Fruit fly (Drosophila melanogaster) whole organism, embryonic: ENCODE data around the gene CG1622.

ENCODE experiments used
- CG10147 ChIP-seq: fragments of 200-800 bp; sonication (Bioruptor generic); optimal IDR thresholded peaks from 2 replicates; lab custom pipeline; 2019; ENCODE audit warnings: missing biosample characterization, mild to moderate bottlenecking, missing genetic modification characterization, moderate library complexity
- CG10654 ChIP-seq: fragments of 200-800 bp; sonication (Bioruptor generic); optimal IDR thresholded peaks from 2 replicates; lab custom pipeline; 2016; ENCODE audit warnings: missing biosample characterization, missing genetic modification characterization
- CG11456 ChIP-seq: fragments of 200-800 bp; sonication (Bioruptor generic); IDR thresholded peaks from 3 replicates; pipeline ENCODE4 v1.3.6; 2022; ENCODE audit warnings: missing biosample characterization, missing genetic modification characterization
- CG12104 ChIP-seq: fragments of 200-800 bp; sonication (Bioruptor generic); optimal IDR thresholded peaks from 3 replicates; lab custom pipeline; 2016; ENCODE audit warnings: missing biosample characterization, missing genetic modification characterization
- CG1233 ChIP-seq: fragments of 200-800 bp; sonication (Bioruptor generic); optimal IDR thresholded peaks from 4 replicates; lab custom pipeline; 2018; ENCODE audit warnings: missing biosample characterization, mild to moderate bottlenecking, missing genetic modification characterization
- CG12769 ChIP-seq: fragments of 200-800 bp; sonication (Bioruptor generic); optimal IDR thresholded peaks from 2 replicates; lab custom pipeline; 2019; ENCODE audit warnings: missing biosample characterization, mild to moderate bottlenecking, missing genetic modification characterization, moderate library complexity
- CG14050 ChIP-seq: fragments of 200-800 bp; sonication (Bioruptor generic); IDR thresholded peaks from 3 replicates; pipeline ENCODE4 v1.3.6; 2022; ENCODE audit warnings: missing biosample characterization, missing genetic modification characterization
- CG14667 ChIP-seq: fragments of 200-800 bp; sonication (Bioruptor generic); IDR thresholded peaks from 2 replicates; pipeline ENCODE4 v1.3.6; 2022; ENCODE audit warnings: missing biosample characterization, missing genetic modification characterization
- CG15073 ChIP-seq: fragments of 200-800 bp; sonication (Bioruptor generic); optimal IDR thresholded peaks from 2 replicates; lab custom pipeline; 2016; ENCODE audit warnings: missing biosample characterization, missing genetic modification characterization
- CG15269 ChIP-seq: fragments of 200-800 bp; sonication (Bioruptor generic); optimal IDR thresholded peaks from 2 replicates; lab custom pipeline; 2018; ENCODE audit warnings: missing biosample characterization, mild to moderate bottlenecking, missing genetic modification characterization, moderate library complexity
- CG15479 ChIP-seq: fragments of 200-800 bp; sonication (Bioruptor generic); optimal IDR thresholded peaks from 3 replicates; lab custom pipeline; 2019; ENCODE audit warnings: missing biosample characterization, mild to moderate bottlenecking, missing genetic modification characterization, moderate library complexity
- CG15514 ChIP-seq: fragments of 200-800 bp; sonication (Bioruptor generic); optimal IDR thresholded peaks from 3 replicates; lab custom pipeline; 2017; ENCODE audit warnings: missing biosample characterization, missing genetic modification characterization, mild to moderate bottlenecking, moderate library complexity, missing genetic modification reagents
- CG17361 ChIP-seq: fragments of 200-800 bp; sonication (Bioruptor generic); IDR thresholded peaks from 3 replicates; pipeline ENCODE4 v1.3.6; 2022; ENCODE audit warnings: missing biosample characterization, missing genetic modification characterization
- CG17385 ChIP-seq: fragments of 200-800 bp; sonication (Bioruptor generic); optimal IDR thresholded peaks from 3 replicates; lab custom pipeline; 2018; ENCODE audit warnings: missing biosample characterization, mild to moderate bottlenecking, missing genetic modification characterization
- CG31441 ChIP-seq: fragments of 200-800 bp; sonication (Bioruptor generic); IDR thresholded peaks from 2 replicates; pipeline ENCODE4 v1.3.6; 2022; ENCODE audit warnings: missing biosample characterization, missing genetic modification characterization
- CG3163 ChIP-seq: fragments of 200-800 bp; sonication (Bioruptor generic); optimal IDR thresholded peaks from 3 replicates; lab custom pipeline; 2016; ENCODE audit warnings: missing biosample characterization, missing genetic modification characterization
- CG4424 ChIP-seq: fragments of 200-800 bp; sonication (Bioruptor generic); optimal IDR thresholded peaks from 3 replicates; lab custom pipeline; 2016; ENCODE audit warnings: missing biosample characterization, missing genetic modification characterization
- CG6683 ChIP-seq: fragments of 200-800 bp; sonication (Bioruptor generic); optimal IDR thresholded peaks from 2 replicates; lab custom pipeline; 2017; ENCODE audit warnings: missing biosample characterization, mild to moderate bottlenecking, missing genetic modification characterization, missing genetic modification reagents
- CG7372 ChIP-seq: fragments of 200-800 bp; sonication (Bioruptor generic); IDR thresholded peaks from 2 replicates; pipeline ENCODE4 v1.3.6; 2022; ENCODE audit warnings: missing biosample characterization, missing genetic modification characterization
- CG8924 ChIP-seq: fragments of 200-800 bp; optimal IDR thresholded peaks from 3 replicates; lab custom pipeline; 2019; ENCODE audit warnings: missing biosample characterization, mild to moderate bottlenecking, missing genetic modification characterization, moderate library complexity
- CG9817 ChIP-seq: fragments of 200-800 bp; sonication (Bioruptor generic); optimal IDR thresholded peaks from 2 replicates; lab custom pipeline; 2018; ENCODE audit warnings: missing biosample characterization, mild to moderate bottlenecking, missing genetic modification characterization, moderate library complexity
- Gug ChIP-seq: fragments of 200-800 bp; sonication (Bioruptor generic); IDR thresholded peaks from 4 replicates; pipeline ENCODE4 v1.3.6; 2022; ENCODE audit warnings: missing biosample characterization, missing genetic modification characterization
- HLH3B ChIP-seq: fragments of 200-800 bp; sonication (Bioruptor generic); IDR thresholded peaks from 2 replicates; pipeline ENCODE4 v1.3.6; 2022; ENCODE audit warnings: missing biosample characterization, missing genetic modification characterization
- HLH54F ChIP-seq: fragments of 200-800 bp; sonication (Bioruptor generic); optimal IDR thresholded peaks from 3 replicates; lab custom pipeline; 2016; ENCODE audit warnings: missing biosample characterization, missing genetic modification characterization
- HLHmδ ChIP-seq: fragments of 200-800 bp; sonication (Bioruptor generic); optimal IDR thresholded peaks from 2 replicates; lab custom pipeline; 2018; ENCODE audit warnings: missing biosample characterization, mild to moderate bottlenecking, missing genetic modification characterization, moderate library complexity
- Hey ChIP-seq: fragments of 200-800 bp; sonication (Bioruptor generic); optimal IDR thresholded peaks from 3 replicates; lab custom pipeline; 2018; ENCODE audit warnings: missing biosample characterization, mild to moderate bottlenecking, missing genetic modification characterization
- HmgD ChIP-seq: fragments of 200-800 bp; sonication (Bioruptor generic); optimal IDR thresholded peaks from 3 replicates; lab custom pipeline; 2016; ENCODE audit warnings: missing biosample characterization, missing genetic modification characterization
- Lhr ChIP-seq: fragments of 200-800 bp; sonication (Bioruptor generic); optimal IDR thresholded peaks from 3 replicates; lab custom pipeline; 2017; ENCODE audit warnings: mild to moderate bottlenecking, missing biosample characterization, missing genetic modification reagents, missing genetic modification characterization
- Poxn ChIP-seq: fragments of 200-800 bp; sonication (Bioruptor generic); IDR thresholded peaks from 2 replicates; pipeline ENCODE4 v1.3.6; 2022; ENCODE audit warnings: missing biosample characterization, missing genetic modification characterization
- Sox102F ChIP-seq: fragments of 200-800 bp; sonication (Bioruptor generic); optimal IDR thresholded peaks from 2 replicates; lab custom pipeline; 2018; ENCODE audit warnings: missing biosample characterization, mild to moderate bottlenecking, missing genetic modification characterization, moderate library complexity
- croc ChIP-seq: fragments of 200-800 bp; sonication (Bioruptor generic); conservative IDR thresholded peaks from 3 replicates; pipeline ENCODE4 v1.3.6; 2022; ENCODE audit warnings: missing biosample characterization, missing genetic modification characterization
- dpn ChIP-seq, 2 experiments: fragments of 200-800 bp; sonication (Bioruptor generic); optimal IDR thresholded peaks; 3 replicates each; lab custom pipeline; 2016; ENCODE audit warnings: missing biosample characterization in 2 of 2, missing genetic modification characterization in 2 of 2
- gcm2 ChIP-seq: fragments of 200-800 bp; sonication (Bioruptor generic); optimal IDR thresholded peaks from 2 replicates; lab custom pipeline; 2016; ENCODE audit warnings: missing biosample characterization, missing genetic modification characterization
- grau ChIP-seq: fragments of 200-800 bp; optimal IDR thresholded peaks from 3 replicates; lab custom pipeline; 2019; ENCODE audit warnings: missing biosample characterization, mild to moderate bottlenecking, missing genetic modification characterization, moderate library complexity
- grn ChIP-seq: fragments of 200-800 bp; sonication (Bioruptor generic); optimal IDR thresholded peaks from 3 replicates; lab custom pipeline; 2017; ENCODE audit warnings: missing biosample characterization, missing genetic modification characterization
- ham ChIP-seq: fragments of 200-800 bp; sonication (Bioruptor generic); IDR thresholded peaks from 2 replicates; pipeline ENCODE4 v1.3.6; 2022; ENCODE audit warnings: missing biosample characterization, missing genetic modification characterization
- her ChIP-seq: fragments of 200-800 bp; sonication (Bioruptor generic); optimal IDR thresholded peaks from 2 replicates; lab custom pipeline; 2016; ENCODE audit warnings: missing biosample characterization, missing genetic modification characterization
- lilli ChIP-seq: fragments of 200-800 bp; sonication (Bioruptor generic); optimal IDR thresholded peaks from 3 replicates; lab custom pipeline; 2016; ENCODE audit warnings: missing biosample characterization, missing genetic modification characterization
- pfk ChIP-seq: fragments of 200-800 bp; sonication (Bioruptor generic); optimal IDR thresholded peaks from 2 replicates; lab custom pipeline; 2018; ENCODE audit warnings: missing biosample characterization, mild to moderate bottlenecking, missing genetic modification characterization, moderate library complexity
- salm ChIP-seq: fragments of 200-800 bp; sonication (Bioruptor generic); optimal IDR thresholded peaks from 2 replicates; lab custom pipeline; 2018; ENCODE audit warnings: missing biosample characterization, mild to moderate bottlenecking, missing genetic modification characterization
- sc ChIP-seq, 3 experiments: fragments of >200 bp in 2 of 3; fragments of 200-800 bp in 1 of 3; sonication (Bioruptor generic) in 1 of 3; optimal IDR thresholded peaks; 2 replicates in 2 of 3; 3 replicates in 1 of 3; lab custom pipeline; 2017; ENCODE audit warnings: mild to moderate bottlenecking in 1 of 3, missing biosample characterization in 1 of 3, missing genetic modification characterization in 1 of 3, missing genetic modification reagents in 1 of 3
- seq ChIP-seq: fragments of 200-800 bp; sonication (Bioruptor generic); IDR thresholded peaks from 2 replicates; pipeline ENCODE4 v1.3.6; 2022; ENCODE audit warnings: missing biosample characterization, missing genetic modification characterization
- shn ChIP-seq: fragments of 200-800 bp; sonication (Bioruptor generic); optimal IDR thresholded peaks from 3 replicates; lab custom pipeline; 2016; ENCODE audit warnings: missing biosample characterization, missing genetic modification characterization
- sisA ChIP-seq: fragments of 200-800 bp; sonication (Bioruptor generic); IDR thresholded peaks from 2 replicates; pipeline ENCODE4 v1.3.6; 2022; ENCODE audit warnings: missing biosample characterization, missing genetic modification characterization
- sna ChIP-seq: fragments of 200-800 bp; sonication (Bioruptor generic); IDR thresholded peaks from 2 replicates; pipeline ENCODE4 v1.3.6; 2022; ENCODE audit warnings: missing biosample characterization, missing genetic modification characterization; ENCODE audit not compliant: partially characterized antibody
- so ChIP-seq: fragments of 200-800 bp; sonication (Bioruptor generic); IDR thresholded peaks from 3 replicates; pipeline ENCODE4 v1.3.6; 2022; ENCODE audit warnings: missing biosample characterization, missing genetic modification characterization
- ssp ChIP-seq: fragments of 200-800 bp; sonication (Bioruptor generic); IDR thresholded peaks from 2 replicates; pipeline ENCODE4 v1.3.6; 2022; ENCODE audit warnings: missing biosample characterization, missing genetic modification characterization
- toy ChIP-seq: fragments of 200-800 bp; sonication (Bioruptor generic); IDR thresholded peaks from 2 replicates; pipeline ENCODE4 v1.3.6; 2022; ENCODE audit warnings: missing biosample characterization, missing genetic modification characterization
- trem ChIP-seq: fragments of 200-800 bp; optimal IDR thresholded peaks from 3 replicates; lab custom pipeline; 2019; ENCODE audit warnings: missing biosample characterization, mild to moderate bottlenecking, missing genetic modification characterization, moderate library complexity
- trh ChIP-seq: fragments of 200-800 bp; sonication (Bioruptor generic); optimal IDR thresholded peaks from 2 replicates; lab custom pipeline; 2016; ENCODE audit warnings: missing biosample characterization, missing genetic modification characterization

CG1622 gene

dm6 chrX:13251310-13251709 is 45.6 kb upstream of the CG1622 start (continued):
- TF ChIP-seq Poxn (0 out of 2 replicates have a peak, but pooled peaks have one; percentile 55), HLH3B (GFP tag; lab: Robert Waterston, UW) (peak; percentile 81), CG31441 (GFP tag; lab: Robert Waterston, UW) (peak; percentile 73), CG14050 (0 out of 3 replicates have a peak, but pooled peaks have one; percentile 51), sc (optimal IDR thresholded peaks at IDR 0.05; lab: Kevin White, UChicago) (no peak), sc (GFP tag; optimal IDR thresholded peaks at IDR 0.05; lab: Kevin White, UChicago) (peak; percentile 47), trh (GFP tag; lab: Kevin White, UChicago) (no peak), CG6683 (GFP tag; lab: Kevin White, UChicago) (peak; percentile 33), CG8924 (tag; lab: Kevin White, UChicago) (peak; percentile 65), HmgD (GFP tag; lab: Kevin White, UChicago) (no peak), shn (peak; percentile 71), CG14667 (GFP tag; lab: Robert Waterston, UW) (peak; percentile 53; the same call in 1 of the 2 replicates), CG11456 (GFP tag; lab: Robert Waterston, UW) (peak; percentile 79; the same call in 2 of the 3 replicates), grn (GFP tag; lab: Kevin White, UChicago) (no peak), Hey (tag; lab: Kevin White, UChicago) (no peak), pfk (GFP tag; lab: Kevin White, UChicago) (no peak), croc (peak; percentile 59; the same call in 2 of the 3 replicates), CG15514 (peak; percentile 51), CG9817 (tag; lab: Kevin White, UChicago) (peak; percentile 67), CG12769 (peak; percentile 97), CG17385 (GFP tag; lab: Kevin White, UChicago) (peak; percentile 58), CG12104 (peak; percentile 19), HLH54F (GFP tag; lab: Kevin White, UChicago) (peak; percentile 51), CG1233 (GFP tag; lab: Kevin White, UChicago) (peak; percentile 70), CG15269 (tag; lab: Kevin White, UChicago) (peak; percentile 70), CG10654 (GFP tag; lab: Kevin White, UChicago) (peak; percentile 49), grau (tag; lab: Kevin White, UChicago) (peak; percentile 71), HLHmδ (GFP tag; lab: Kevin White, UChicago) (no peak), seq (GFP tag; lab: Robert Waterston, UW) (peak; percentile 66), CG7372 (GFP tag; lab: Robert Waterston, UW) (peak; percentile 55; the same call in 1 of the 2 replicates), CG17361 (GFP tag; lab: Robert Waterston, UW) (peak; percentile 60; the same call in 2 of the 3 replicates), sisA (GFP tag; lab: Robert Waterston, UW) (peak; percentile 87), CG3163 (GFP tag; lab: Kevin White, UChicago) (peak; percentile 58), her (GFP tag; lab: Kevin White, UChicago) (peak; percentile 85), dpn (GFP tag; optimal IDR thresholded peaks at IDR 0.05; lab: Kevin White, UChicago) (peak; percentile 85 to 86), CG15073 (GFP tag; lab: Kevin White, UChicago) (no peak), sna (GFP tag; lab: Robert Waterston, UW) (no peak), Sox102F (GFP tag; lab: Kevin White, UChicago) (peak; percentile 83), Lhr (GFP tag; lab: Kevin White, UChicago) (no peak), toy (GFP tag; lab: Robert Waterston, UW) (0 out of 2 replicates have a peak, but pooled peaks have one; percentile 51), salm (tag; lab: Kevin White, UChicago) (peak; percentile 44), trem (tag; lab: Kevin White, UChicago) (no peak), ham (no peak), CG4424 (GFP tag; lab: Kevin White, UChicago) (peak; percentile 73), CG15479 (GFP tag; lab: Kevin White, UChicago) (no peak), ssp (GFP tag; lab: Robert Waterston, UW) (peak; percentile 69), lilli (GFP tag; lab: Kevin White, UChicago) (peak; percentile 89), gcm2 (GFP tag; lab: Kevin White, UChicago) (peak; percentile 74), Gug (peak; percentile 74), CG10147 (peak; percentile 51), so (GFP tag; lab: Robert Waterston, UW) (peak; percentile 81; the same call in 2 of the 3 replicates)
